Worm (Caenorhabditis elegans) whole organism, L1 larva: ENCODE results near the gene ost-1.

Experiments
- C04F5.9 ChIP-seq: sonication (generic microtip); optimal IDR thresholded peaks from 2 replicates; lab custom pipeline; 2016; ENCODE audit warnings: missing genetic modification characterization, missing compliant biosample characterization
- C34B4.2 ChIP-seq: sonication (generic microtip); optimal IDR thresholded peaks from 2 replicates; lab custom pipeline; 2017; ENCODE audit warnings: mild to moderate bottlenecking, missing genetic modification characterization, missing compliant biosample characterization
- Y116A8C.19 ChIP-seq: sonication (generic microtip); optimal IDR thresholded peaks from 2 replicates; lab custom pipeline; 2016; ENCODE audit warnings: missing compliant biosample characterization, missing genetic modification characterization, borderline replicate concordance
- aha-1 ChIP-seq: fragments of 150-350 bp; optimal IDR thresholded peaks from 2 replicates; lab custom pipeline; 2014; ENCODE audit warnings: missing biosample characterization, missing genetic modification characterization
- ama-1 ChIP-seq: fragments of 150-350 bp; optimal IDR thresholded peaks from 2 replicates; lab custom pipeline; 2014
- blmp-1 ChIP-seq: fragments of 150-350 bp; optimal IDR thresholded peaks from 2 replicates; lab custom pipeline; 2014; ENCODE audit warnings: missing biosample characterization, missing genetic modification characterization
- ceh-63 ChIP-seq: fragments of 200-800 bp; sonication (Bioruptor generic); optimal IDR thresholded peaks from 2 replicates; lab custom pipeline; 2018; ENCODE audit warnings: mild to moderate bottlenecking, missing genetic modification characterization, missing compliant biosample characterization
- dsc-1 ChIP-seq: sonication (generic microtip); optimal IDR thresholded peaks from 2 replicates; lab custom pipeline; 2016; ENCODE audit warnings: mild to moderate bottlenecking, missing genetic modification characterization, missing compliant biosample characterization
- efl-1 ChIP-seq, 4 experiments: fragments of 150-350 bp; optimal IDR thresholded peaks in 3 of 4; peaks in 1 of 4; 1 replicate in 1 of 4; 2 replicates in 3 of 4; lab custom pipeline; 2014; ENCODE audit warnings: missing biosample characterization in 2 of 4, missing genetic modification characterization in 2 of 4, missing genetic modification reagents in 2 of 4
- efl-3 ChIP-seq: fragments of 200-800 bp; sonication (Bioruptor generic); optimal IDR thresholded peaks from 2 replicates; lab custom pipeline; 2018; ENCODE audit warnings: mild to moderate bottlenecking, missing genetic modification characterization, missing compliant biosample characterization
- egl-27 ChIP-seq, 2 experiments: fragments of 150-350 bp in 1 of 2; sonication (generic microtip); optimal IDR thresholded peaks; 3 replicates each; lab custom pipeline; 2017 to 2018; ENCODE audit warnings: missing biosample characterization in 2 of 2, missing genetic modification characterization in 2 of 2, missing genetic modification reagents in 2 of 2
- elt-2 ChIP-seq: sonication (generic microtip); optimal IDR thresholded peaks from 2 replicates; lab custom pipeline; 2016; ENCODE audit warnings: missing genetic modification characterization, mild to moderate bottlenecking, inconsistent platforms, missing compliant biosample characterization, missing genetic modification reagents
- elt-3 ChIP-seq, 6 experiments: fragments of 150-350 bp in 1 of 6; sonication (generic microtip); optimal IDR thresholded peaks; 2 replicates each; lab custom pipeline; 2017 to 2018; ENCODE audit warnings: missing biosample characterization in 6 of 6, missing genetic modification characterization in 6 of 6, inconsistent platforms in 1 of 6
- fkh-4 ChIP-seq: sonication (generic microtip); optimal IDR thresholded peaks from 2 replicates; lab custom pipeline; 2016; ENCODE audit warnings: missing compliant biosample characterization, missing genetic modification characterization, borderline replicate concordance
- hlh-17 ChIP-seq: fragments of 200-800 bp; sonication (Bioruptor generic); optimal IDR thresholded peaks from 2 replicates; lab custom pipeline; 2018; ENCODE audit warnings: missing genetic modification characterization, mild to moderate bottlenecking, missing compliant biosample characterization, moderate library complexity, borderline replicate concordance
- hpl-2 ChIP-seq: fragments of 150-350 bp; optimal IDR thresholded peaks from 2 replicates; lab custom pipeline; 2014; ENCODE audit warnings: missing biosample characterization, missing genetic modification reagents, missing genetic modification characterization
- irx-1 ChIP-seq: sonication (generic microtip); optimal IDR thresholded peaks from 2 replicates; lab custom pipeline; 2016; ENCODE audit warnings: missing genetic modification characterization, missing compliant biosample characterization
- lin-13 ChIP-seq: fragments of 150-350 bp; optimal IDR thresholded peaks from 2 replicates; lab custom pipeline; 2014; ENCODE audit warnings: missing biosample characterization, missing genetic modification reagents, missing genetic modification characterization
- lin-14 ChIP-seq: fragments of 200-800 bp; sonication (Bioruptor generic); optimal IDR thresholded peaks from 2 replicates; lab custom pipeline; 2018; ENCODE audit warnings: mild to moderate bottlenecking, missing genetic modification characterization, moderate library complexity, missing compliant biosample characterization
- lin-15B ChIP-seq: fragments of 150-350 bp; sonication (generic microtip); optimal IDR thresholded peaks from 3 replicates; lab custom pipeline; 2014; ENCODE audit warnings: missing biosample characterization, missing genetic modification characterization
- lin-39 ChIP-seq: fragments of 150-350 bp; optimal IDR thresholded peaks from 2 replicates; lab custom pipeline; 2014; ENCODE audit warnings: missing biosample characterization, missing genetic modification reagents, missing genetic modification characterization
- lsy-2 ChIP-seq, 2 experiments: fragments of 150-350 bp; optimal IDR thresholded peaks; 2 replicates each; lab custom pipeline; 2014; ENCODE audit warnings: missing biosample characterization in 2 of 2, missing genetic modification characterization in 2 of 2
- mab-9 ChIP-seq: fragments of 200-800 bp; sonication (Bioruptor generic); IDR thresholded peaks from 2 replicates; pipeline ENCODE4 v1.3.6; 2022; ENCODE audit warnings: missing genetic modification reagents, missing genetic modification characterization, missing compliant biosample characterization
- mef-2 ChIP-seq: fragments of 150-350 bp; optimal IDR thresholded peaks from 2 replicates; lab custom pipeline; 2014; ENCODE audit warnings: missing biosample characterization, missing genetic modification characterization
- mep-1 ChIP-seq: fragments of 150-350 bp; optimal IDR thresholded peaks from 2 replicates; lab custom pipeline; 2014; ENCODE audit warnings: missing biosample characterization, missing genetic modification characterization
- nhr-19 ChIP-seq: fragments of 200-800 bp; sonication (Bioruptor generic); conservative IDR thresholded peaks from 2 replicates; pipeline ENCODE4 v1.3.6; 2022; ENCODE audit warnings: missing genetic modification characterization, missing compliant biosample characterization
- nhr-20 ChIP-seq: sonication (generic microtip); optimal IDR thresholded peaks from 2 replicates; lab custom pipeline; 2016; ENCODE audit warnings: mild to moderate bottlenecking, missing genetic modification characterization, missing compliant biosample characterization
- nhr-237 ChIP-seq: fragments of 150-350 bp; optimal IDR thresholded peaks from 2 replicates; lab custom pipeline; 2014; ENCODE audit warnings: missing biosample characterization, missing genetic modification characterization
- nhr-47 ChIP-seq: sonication (generic microtip); optimal IDR thresholded peaks from 2 replicates; lab custom pipeline; 2016; ENCODE audit warnings: mild to moderate bottlenecking, missing genetic modification characterization, moderate library complexity, missing compliant biosample characterization
- nhr-71 ChIP-seq: sonication (generic microtip); optimal IDR thresholded peaks from 2 replicates; lab custom pipeline; 2016; ENCODE audit warnings: mild to moderate bottlenecking, missing genetic modification characterization, moderate library complexity, missing compliant biosample characterization
- nhr-90 ChIP-seq: sonication (generic microtip); optimal IDR thresholded peaks from 2 replicates; lab custom pipeline; 2016; ENCODE audit warnings: mild to moderate bottlenecking, missing genetic modification characterization, missing compliant biosample characterization; ENCODE audit not compliant: poor library complexity
- pag-3 ChIP-seq: sonication (generic microtip); optimal IDR thresholded peaks from 2 replicates; lab custom pipeline; 2017; ENCODE audit warnings: missing genetic modification characterization, mild to moderate bottlenecking, missing compliant biosample characterization, antibody characterized with exemption, borderline replicate concordance; ENCODE audit not compliant: insufficient read depth
- rnt-1 ChIP-seq: sonication (generic microtip); optimal IDR thresholded peaks from 2 replicates; lab custom pipeline; 2016; ENCODE audit warnings: mild to moderate bottlenecking, missing genetic modification characterization, moderate library complexity, missing compliant biosample characterization
- skn-1 ChIP-seq: fragments of 150-350 bp; optimal IDR thresholded peaks from 2 replicates; lab custom pipeline; 2014; ENCODE audit warnings: missing biosample characterization, missing genetic modification characterization
- snu-23 ChIP-seq: sonication (generic microtip); optimal IDR thresholded peaks from 2 replicates; lab custom pipeline; 2016; ENCODE audit warnings: missing genetic modification characterization, missing compliant biosample characterization
- sox-4 ChIP-seq: sonication (generic microtip); optimal IDR thresholded peaks from 2 replicates; lab custom pipeline; 2016; ENCODE audit warnings: missing genetic modification characterization, missing compliant biosample characterization
- sup-37 ChIP-seq: fragments of 200-800 bp; sonication (Bioruptor generic); optimal IDR thresholded peaks from 2 replicates; lab custom pipeline; 2018; ENCODE audit warnings: mild to moderate bottlenecking, missing genetic modification characterization, missing compliant biosample characterization
- swsn-7 ChIP-seq: sonication (generic microtip); optimal IDR thresholded peaks from 2 replicates; lab custom pipeline; 2016; ENCODE audit warnings: missing genetic modification characterization, missing compliant biosample characterization
- tbx-2 ChIP-seq: sonication (generic microtip); optimal IDR thresholded peaks from 2 replicates; lab custom pipeline; 2016; ENCODE audit warnings: missing genetic modification characterization, missing compliant biosample characterization
- unc-86 ChIP-seq: sonication (generic microtip); optimal IDR thresholded peaks from 2 replicates; lab custom pipeline; 2016; ENCODE audit warnings: missing genetic modification characterization, missing compliant biosample characterization
- unc-98 ChIP-seq: fragments of 200-800 bp; sonication (Bioruptor generic); IDR thresholded peaks from 2 replicates; pipeline ENCODE4 v1.3.6; 2022; ENCODE audit warnings: missing genetic modification characterization, missing compliant biosample characterization
- vab-15 ChIP-seq: sonication (generic microtip); optimal IDR thresholded peaks from 2 replicates; lab custom pipeline; 2017; ENCODE audit warnings: missing genotype, mild to moderate bottlenecking, missing genetic modification characterization, missing compliant biosample characterization

The ost-1 gene

ce11 chrIV:1107190-1107589, at the start of gene ost-1:
Gene ost-1, plus strand, starts transcription at chrIV:1107396.
- TF ChIP-seq sox-4 (tag; lab: Kevin White, UChicago) (no peak), ama-1 (lab: Kevin White, UChicago) (peak; percentile 61), nhr-20 (tag; lab: Kevin White, UChicago) (peak; percentile 11), dsc-1 (tag; lab: Kevin White, UChicago) (peak; percentile 11), C04F5.9 (tag; lab: Kevin White, UChicago) (no peak), lin-14 (peak; percentile 17), mef-2 (tag; lab: Kevin White, UChicago) (no peak), elt-3 (tag; optimal IDR thresholded peaks at IDR 0.05; lab: Kevin White, UChicago) (no peak), lsy-2 (tag; optimal IDR thresholded peaks at IDR 0.05; lab: Kevin White, UChicago) (peak in 1 of 2 experiments; percentile 19), mep-1 (peak; percentile 7), blmp-1 (no peak), rnt-1 (peak; percentile 48), nhr-90 (tag; lab: Kevin White, UChicago) (no peak), lin-13 (GFP tag; lab: Kevin White, UChicago) (no peak), nhr-237 (tag; lab: Kevin White, UChicago) (no peak), skn-1 (tag; lab: Kevin White, UChicago) (no peak), ceh-63 (GFP tag; lab: Kevin White, UChicago) (no peak), nhr-19 (GFP tag; lab: Robert Waterston, UW) (no peak), efl-1 (optimal IDR thresholded peaks at IDR 0.05; lab: Kevin White, UChicago) (no peak), efl-1 (GFP tag; optimal IDR thresholded peaks at IDR 0.05 in 1 of 2; lab: Kevin White, UChicago) (no peak), egl-27 (tag; optimal IDR thresholded peaks at IDR 0.05; lab: Kevin White, UChicago) (no peak), irx-1 (no peak), snu-23 (GFP tag; lab: Kevin White, UChicago) (no peak), elt-2 (no peak), lin-39 (tag; lab: Kevin White, UChicago) (peak; percentile 75), hpl-2 (no peak), nhr-71 (tag; lab: Kevin White, UChicago) (peak; percentile 53)

- TF ChIP-seq vab-15, result no peak
- no peak for TF ChIP-seq aha-1 (tag; lab: Kevin White, UChicago)
- no peak for TF ChIP-seq nhr-237 (tag; lab: Kevin White, UChicago)
- TF ChIP-seq mep-1, result no peak
- TF ChIP-seq fkh-4 (tag; lab: Kevin White, UChicago), result no peak
- no peak for TF ChIP-seq Y116A8C.19 (tag; lab: Kevin White, UChicago)
- no peak for TF ChIP-seq nhr-47 (tag; lab: Kevin White, UChicago)
- no peak for TF ChIP-seq nhr-20 (tag; lab: Kevin White, UChicago)
- TF ChIP-seq sup-37, result no peak
- no peak for TF ChIP-seq efl-3 (GFP tag; lab: Kevin White, UChicago)
- TF ChIP-seq lsy-2 (tag; optimal IDR thresholded peaks at IDR 0.05; lab: Kevin White, UChicago), result no peak
- no peak for TF ChIP-seq irx-1
- no peak for TF ChIP-seq efl-1 (optimal IDR thresholded peaks at IDR 0.05; lab: Kevin White, UChicago)
- TF ChIP-seq efl-1 (GFP tag; optimal IDR thresholded peaks at IDR 0.05 in 1 of 2; lab: Kevin White, UChicago), result no peak
- TF ChIP-seq hlh-17, result no peak
- no peak for TF ChIP-seq C34B4.2 (tag; lab: Kevin White, UChicago)
- TF ChIP-seq hpl-2, result no peak
- TF ChIP-seq mab-9 (GFP tag; lab: Robert Waterston, UW), result no peak
- no peak for TF ChIP-seq snu-23 (GFP tag; lab: Kevin White, UChicago)
Measured at ce11 chrIV:1058504-1058903, 48.7 kb upstream of the ost-1 start.

- no peak for TF ChIP-seq elt-2
- TF ChIP-seq tbx-2 (tag; lab: Kevin White, UChicago), result no peak
- no peak for TF ChIP-seq blmp-1
- TF ChIP-seq hlh-17, result no peak
- TF ChIP-seq unc-86, result no peak
- no peak for TF ChIP-seq swsn-7 (tag; lab: Kevin White, UChicago)
- no peak for TF ChIP-seq unc-98
- TF ChIP-seq pag-3, result no peak
- TF ChIP-seq lin-15B (tag; lab: Kevin White, UChicago), result no peak
Measured at ce11 chrIV:1063058-1063457, 44.1 kb upstream of the ost-1 start.
